Worm (Caenorhabditis elegans): ENCODE measurements around the gene atp-2.
A peak's percentile ranks its signal among the peaks of the same experiment; 100 is the strongest.

atp-2 gene

ce11 chrIII:5201267-5201666 is 26.9 kb upstream of the atp-2 start:
- TF ChIP-seq gmeb-1 (tag; optimal IDR thresholded peaks at IDR 0.05), result peak; percentile 58
- TF ChIP-seq lsy-2 (tag; optimal IDR thresholded peaks at IDR 0.05), result peak in 1 of 2 experiments; percentile 28
- peak; percentile 53 for TF ChIP-seq nhr-25 (tag; optimal IDR thresholded peaks at IDR 0.05)
- TF ChIP-seq fos-1 (tag; optimal IDR thresholded peaks at IDR 0.05), result peak; percentile 97
- TF ChIP-seq nhr-11 (tag; optimal IDR thresholded peaks at IDR 0.05), result no peak
- TF ChIP-seq sma-3 (GFP tag; optimal IDR thresholded peaks at IDR 0.05), result peak; percentile 44
- TF ChIP-seq C34F6.9 (tag; optimal IDR thresholded peaks at IDR 0.05), result peak; percentile 14
- TF ChIP-seq crh-2 (tag; optimal IDR thresholded peaks at IDR 0.05), result peak; percentile 88
- TF ChIP-seq nhr-12 (tag; optimal IDR thresholded peaks at IDR 0.05), result no peak
- peak; percentile 69 for TF ChIP-seq sma-9 (GFP tag; optimal IDR thresholded peaks at IDR 0.05)
- TF ChIP-seq sma-9 (tag; optimal IDR thresholded peaks at IDR 0.05), result no peak
- no peak for TF ChIP-seq R02D3.7 (tag; optimal IDR thresholded peaks at IDR 0.05)
- peak; percentile 25 for TF ChIP-seq nhr-21 (tag; optimal IDR thresholded peaks at IDR 0.05)
- no peak for TF ChIP-seq ceh-16 (tag; optimal IDR thresholded peaks at IDR 0.05)
- peak; percentile 1 for TF ChIP-seq F13H6.1 (tag; optimal IDR thresholded peaks at IDR 0.05)
- peak; percentile 30 for TF ChIP-seq nhr-129 (tag; optimal IDR thresholded peaks at IDR 0.05)

ce11 chrIII:5202641-5203040 is 25.6 kb upstream of the atp-2 start:
- no peak for TF ChIP-seq nhr-237 (tag; optimal IDR thresholded peaks at IDR 0.05)
- peak; percentile 45 for TF ChIP-seq unc-55 (GFP tag; optimal IDR thresholded peaks at IDR 0.05)
- TF ChIP-seq ztf-4 (tag; optimal IDR thresholded peaks at IDR 0.05), result peak; percentile 51
- TF ChIP-seq sma-9 (GFP tag; optimal IDR thresholded peaks at IDR 0.05), result peak; percentile 80
- no peak for TF ChIP-seq sma-9 (tag; optimal IDR thresholded peaks at IDR 0.05)
- no peak for TF ChIP-seq nhr-10 (tag; optimal IDR thresholded peaks at IDR 0.05)
- peak; percentile 63 for TF ChIP-seq sma-3 (GFP tag; optimal IDR thresholded peaks at IDR 0.05)
- peak; percentile 92 for TF ChIP-seq nhr-25 (tag; optimal IDR thresholded peaks at IDR 0.05)
- peak; percentile 86 for TF ChIP-seq crh-2 (tag; optimal IDR thresholded peaks at IDR 0.05)
- peak; percentile 54 for TF ChIP-seq F13H6.1 (tag; optimal IDR thresholded peaks at IDR 0.05)
- peak; percentile 71 for TF ChIP-seq nhr-6 (tag; optimal IDR thresholded peaks at IDR 0.05)
- no peak for TF ChIP-seq ceh-16 (tag; optimal IDR thresholded peaks at IDR 0.05)
- peak; percentile 80 for TF ChIP-seq nhr-129 (tag; optimal IDR thresholded peaks at IDR 0.05)
- peak; percentile 74 for TF ChIP-seq C34F6.9 (tag; optimal IDR thresholded peaks at IDR 0.05)
- peak; percentile 85 for TF ChIP-seq fos-1 (tag; optimal IDR thresholded peaks at IDR 0.05)
- no peak for TF ChIP-seq nhr-77 (tag; optimal IDR thresholded peaks at IDR 0.05)
- TF ChIP-seq egl-27 (tag; optimal IDR thresholded peaks at IDR 0.05), result peak; percentile 51
- TF ChIP-seq nhr-21 (tag; optimal IDR thresholded peaks at IDR 0.05), result peak; percentile 55
- TF ChIP-seq gmeb-1 (tag; optimal IDR thresholded peaks at IDR 0.05), result peak; percentile 54
- peak; percentile 55 for TF ChIP-seq lin-13 (GFP tag; optimal IDR thresholded peaks at IDR 0.05)
- TF ChIP-seq ztf-11 (tag; optimal IDR thresholded peaks at IDR 0.05), result no peak
- TF ChIP-seq unc-39 (tag; optimal IDR thresholded peaks at IDR 0.05), result no peak
- TF ChIP-seq mbf-1 (tag; optimal IDR thresholded peaks at IDR 0.05), result no peak
- TF ChIP-seq blmp-1 (tag; optimal IDR thresholded peaks at IDR 0.05; ENCODE audit: insufficient read depth), result peak; percentile 70
- peak; percentile 7 to 51 for TF ChIP-seq lsy-2 (tag; optimal IDR thresholded peaks at IDR 0.05)

ce11 chrIII:5203310-5203709 is 24.9 kb upstream of the atp-2 start:
- TF ChIP-seq Y55F3AM.14 (GFP tag; optimal IDR thresholded peaks at IDR 0.05), result no peak
- no peak for TF ChIP-seq aly-2 (tag; optimal IDR thresholded peaks at IDR 0.05)
- TF ChIP-seq nhr-10 (tag; optimal IDR thresholded peaks at IDR 0.05), result no peak
- no peak for TF ChIP-seq lin-13 (GFP tag; optimal IDR thresholded peaks at IDR 0.05)
- TF ChIP-seq ztf-1 (GFP tag; conservative IDR thresholded peaks at IDR 0.05), result no peak
- TF ChIP-seq lsy-2 (tag; optimal IDR thresholded peaks at IDR 0.05), result no peak
- TF ChIP-seq nhr-25 (tag; optimal IDR thresholded peaks at IDR 0.05), result no peak

ce11 chrIII:5206861-5207414 is 21.3 kb upstream of the atp-2 start, which contains the start of gene morc-1:
Gene morc-1 (minus strand): TSS chrIII:5206911.
- TF ChIP-seq nhr-12 (tag; optimal IDR thresholded peaks at IDR 0.05) (no peak), blmp-1 (tag; optimal IDR thresholded peaks at IDR 0.05; ENCODE audit: insufficient read depth) (no peak), Y55F3AM.14 (GFP tag; optimal IDR thresholded peaks at IDR 0.05) (no peak), lin-13 (GFP tag; optimal IDR thresholded peaks at IDR 0.05) (no peak), ceh-82 (tag; optimal IDR thresholded peaks at IDR 0.05) (no peak), nhr-21 (tag; optimal IDR thresholded peaks at IDR 0.05) (no peak), unc-39 (tag; optimal IDR thresholded peaks at IDR 0.05) (no peak), nhr-237 (tag; optimal IDR thresholded peaks at IDR 0.05) (no peak)

DNA sequence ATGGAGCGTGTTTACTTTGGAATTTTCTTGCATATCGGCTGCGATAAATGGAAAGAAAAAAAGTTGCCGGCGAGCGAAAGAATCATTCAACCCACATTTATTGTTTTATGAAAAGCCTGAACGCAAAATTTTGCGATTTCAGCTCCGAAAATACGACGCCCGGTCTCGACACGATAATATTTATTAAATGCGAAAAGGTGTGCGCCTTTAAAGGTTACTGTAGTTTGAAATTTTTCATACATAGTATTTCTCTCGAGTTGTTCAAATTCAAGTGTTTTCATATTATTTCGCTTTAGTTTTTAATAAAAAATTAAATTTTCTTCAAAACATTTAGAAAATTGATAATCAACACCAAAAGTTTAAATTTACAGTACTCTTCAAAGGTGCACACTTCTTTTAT is 19.2 kb upstream of the atp-2 start, which contains the start of gene syx-16:
TSS of gene syx-16 (minus strand) at position 118 of the 400 bp plus-strand sequence.
- TF ChIP-seq lsy-2 (tag; optimal IDR thresholded peaks at IDR 0.05) (peak in 1 of 2 experiments; percentile 8), mab-5 (tag; optimal IDR thresholded peaks at IDR 0.05) (no peak), mbf-1 (tag; optimal IDR thresholded peaks at IDR 0.05) (no peak), unc-55 (GFP tag; optimal IDR thresholded peaks at IDR 0.05) (no peak), nhr-237 (tag; optimal IDR thresholded peaks at IDR 0.05) (no peak), dmd-4 (tag; optimal IDR thresholded peaks at IDR 0.05) (no peak), lin-11 (tag; optimal IDR thresholded peaks at IDR 0.05) (no peak)

All from whole organism, L2 larva.